Fruit fly (Drosophila melanogaster) whole organism, embryonic: ENCODE measurements around the gene BNIP3.

Experiments used
- Antp ChIP-seq: fragments of 200-800 bp; sonication (Bioruptor generic); optimal IDR thresholded peaks from 3 replicates; lab custom pipeline; 2016; ENCODE audit warnings: missing biosample characterization, missing genetic modification characterization
- CG12299 ChIP-seq: fragments of 200-800 bp; sonication (Bioruptor generic); optimal IDR thresholded peaks from 2 replicates; lab custom pipeline; 2018; ENCODE audit warnings: missing biosample characterization, mild to moderate bottlenecking, missing genetic modification characterization
- CG12659 ChIP-seq: fragments of 200-800 bp; sonication (Bioruptor generic); optimal IDR thresholded peaks from 3 replicates; lab custom pipeline; 2017; ENCODE audit warnings: mild to moderate bottlenecking, missing biosample characterization, missing genetic modification reagents, missing genetic modification characterization
- CG14710 ChIP-seq: fragments of 200-800 bp; sonication (Bioruptor generic); optimal IDR thresholded peaks from 3 replicates; lab custom pipeline; 2019; ENCODE audit warnings: missing biosample characterization, mild to moderate bottlenecking, missing genetic modification characterization, moderate library complexity
- CG15269 ChIP-seq: fragments of 200-800 bp; sonication (Bioruptor generic); optimal IDR thresholded peaks from 2 replicates; lab custom pipeline; 2018; ENCODE audit warnings: missing biosample characterization, mild to moderate bottlenecking, missing genetic modification characterization, moderate library complexity
- CG16815 ChIP-seq: fragments of 200-800 bp; sonication (Bioruptor generic); optimal IDR thresholded peaks from 3 replicates; lab custom pipeline; 2017; ENCODE audit warnings: missing biosample characterization, mild to moderate bottlenecking, missing genetic modification characterization
- CG17912 ChIP-seq: fragments of 200-800 bp; sonication (Bioruptor generic); optimal IDR thresholded peaks from 2 replicates; lab custom pipeline; 2018; ENCODE audit warnings: missing biosample characterization, mild to moderate bottlenecking, missing genetic modification characterization
- CG31388 ChIP-seq: fragments of 200-800 bp; sonication (Bioruptor generic); optimal IDR thresholded peaks from 2 replicates; lab custom pipeline; 2016; ENCODE audit warnings: missing biosample characterization, missing genetic modification characterization
- CG31441 ChIP-seq: fragments of 200-800 bp; sonication (Bioruptor generic); IDR thresholded peaks from 2 replicates; pipeline ENCODE4 v1.3.6; 2022; ENCODE audit warnings: missing biosample characterization, missing genetic modification characterization
- CG42726 ChIP-seq: fragments of 200-800 bp; sonication (Bioruptor generic); IDR thresholded peaks from 2 replicates; pipeline ENCODE4 v1.3.6; 2022; ENCODE audit warnings: missing biosample characterization, missing genetic modification characterization; ENCODE audit not compliant: partially characterized antibody
- CG4360 ChIP-seq: fragments of 200-800 bp; sonication (Bioruptor generic); IDR thresholded peaks from 2 replicates; pipeline ENCODE4 v1.3.6; 2022; ENCODE audit warnings: missing biosample characterization, missing genetic modification characterization
- CG4854 ChIP-seq: fragments of 200-800 bp; sonication (Bioruptor generic); optimal IDR thresholded peaks from 2 replicates; lab custom pipeline; 2016; ENCODE audit warnings: missing biosample characterization, missing genetic modification characterization, inconsistent platforms
- CG6175 ChIP-seq: fragments of 200-800 bp; sonication (Bioruptor generic); IDR thresholded peaks from 3 replicates; pipeline ENCODE4 v1.3.6; 2022; ENCODE audit warnings: missing biosample characterization, missing genetic modification characterization
- CG6254 ChIP-seq: fragments of 200-800 bp; sonication (Bioruptor generic); optimal IDR thresholded peaks from 3 replicates; lab custom pipeline; 2017; ENCODE audit warnings: mild to moderate bottlenecking, missing biosample characterization, missing genetic modification reagents, missing genetic modification characterization
- CG6689 ChIP-seq: fragments of 200-800 bp; sonication (Bioruptor generic); IDR thresholded peaks from 2 replicates; pipeline ENCODE4 v1.3.6; 2022; ENCODE audit warnings: missing biosample characterization, missing genetic modification characterization
- CG6813 ChIP-seq: fragments of 200-800 bp; sonication (Bioruptor generic); optimal IDR thresholded peaks from 2 replicates; lab custom pipeline; 2017; ENCODE audit warnings: missing biosample characterization, missing genetic modification characterization, mild to moderate bottlenecking, moderate library complexity, missing genetic modification reagents
- CG7987 ChIP-seq: fragments of 200-800 bp; sonication (Bioruptor generic); optimal IDR thresholded peaks from 2 replicates; lab custom pipeline; 2018; ENCODE audit warnings: missing biosample characterization, mild to moderate bottlenecking, missing genetic modification characterization, moderate library complexity
- CG8765 ChIP-seq: fragments of 200-800 bp; sonication (Bioruptor generic); IDR thresholded peaks from 2 replicates; pipeline ENCODE4 v1.3.6; 2022; ENCODE audit warnings: missing biosample characterization, missing genetic modification characterization
- CG8924 ChIP-seq: fragments of 200-800 bp; optimal IDR thresholded peaks from 3 replicates; lab custom pipeline; 2019; ENCODE audit warnings: missing biosample characterization, mild to moderate bottlenecking, missing genetic modification characterization, moderate library complexity
- CG9437 ChIP-seq: fragments of 200-800 bp; sonication (Bioruptor generic); optimal IDR thresholded peaks from 2 replicates; lab custom pipeline; 2018; ENCODE audit warnings: missing biosample characterization, mild to moderate bottlenecking, missing genetic modification characterization
- CG9932 ChIP-seq: fragments of 200-800 bp; sonication (Bioruptor generic); IDR thresholded peaks from 2 replicates; pipeline ENCODE4 v1.3.6; 2022; ENCODE audit warnings: missing biosample characterization, missing genetic modification characterization
- CTCF ChIP-seq: fragments of 200-800 bp; sonication (Bioruptor generic); optimal IDR thresholded peaks from 2 replicates; lab custom pipeline; 2017; ENCODE audit warnings: missing biosample characterization, mild to moderate bottlenecking, missing genetic modification characterization, moderate library complexity
- Dp ChIP-seq: fragments of 200-800 bp; sonication (Bioruptor generic); optimal IDR thresholded peaks from 2 replicates; lab custom pipeline; 2018; ENCODE audit warnings: missing biosample characterization, mild to moderate bottlenecking, missing genetic modification characterization, moderate library complexity
- Dref ChIP-seq: fragments of 200-800 bp; sonication (Bioruptor generic); IDR thresholded peaks from 2 replicates; pipeline ENCODE4 v1.3.6; 2022; ENCODE audit warnings: missing biosample characterization, missing genetic modification characterization
- E2f1 ChIP-seq: fragments of 200-800 bp; sonication (Bioruptor generic); IDR thresholded peaks from 2 replicates; pipeline ENCODE4 v1.3.6; 2022; ENCODE audit warnings: missing biosample characterization, missing genetic modification characterization
- HLH54F ChIP-seq: fragments of 200-800 bp; sonication (Bioruptor generic); optimal IDR thresholded peaks from 3 replicates; lab custom pipeline; 2016; ENCODE audit warnings: missing biosample characterization, missing genetic modification characterization
- Hr39 ChIP-seq: fragments of >200 bp; optimal IDR thresholded peaks from 2 replicates; lab custom pipeline; 2017
- Mrtf ChIP-seq: fragments of 200-800 bp; sonication (Bioruptor generic); IDR thresholded peaks from 3 replicates; pipeline ENCODE4 v1.3.6; 2022; ENCODE audit warnings: missing biosample characterization, missing genetic modification characterization
- Neu2 ChIP-seq: fragments of 200-800 bp; sonication (Bioruptor generic); optimal IDR thresholded peaks from 3 replicates; lab custom pipeline; 2016; ENCODE audit warnings: missing biosample characterization, missing genetic modification characterization, borderline replicate concordance
- PHDP ChIP-seq: fragments of 200-800 bp; sonication (Bioruptor generic); optimal IDR thresholded peaks from 3 replicates; lab custom pipeline; 2018; ENCODE audit warnings: missing biosample characterization, mild to moderate bottlenecking, missing genetic modification characterization, moderate library complexity
- Spps ChIP-seq: fragments of 200-800 bp; sonication (Bioruptor generic); optimal IDR thresholded peaks from 2 replicates; lab custom pipeline; 2018; ENCODE audit warnings: missing biosample characterization, mild to moderate bottlenecking, missing genetic modification characterization
- Trl ChIP-seq, 3 experiments: fragments of >200 bp in 2 of 3; fragments of 200-800 bp in 1 of 3; sonication (Bioruptor generic) in 1 of 3; optimal IDR thresholded peaks; 2 replicates in 1 of 3; 3 replicates in 2 of 3; lab custom pipeline; 2016 to 2017; ENCODE audit warnings: missing biosample characterization in 1 of 3, missing genetic modification characterization in 1 of 3
- YL-1 ChIP-seq: fragments of 200-800 bp; sonication (Bioruptor generic); optimal IDR thresholded peaks from 3 replicates; lab custom pipeline; 2017; ENCODE audit warnings: missing biosample characterization, mild to moderate bottlenecking, missing genetic modification characterization
- bsh ChIP-seq, 2 experiments: fragments of 200-800 bp; sonication (Bioruptor generic); optimal IDR thresholded peaks; 2 replicates each; lab custom pipeline; 2017 to 2018; ENCODE audit warnings: mild to moderate bottlenecking in 2 of 2, missing biosample characterization in 2 of 2, missing genetic modification characterization in 2 of 2, moderate library complexity in 1 of 2
- cwo ChIP-seq: fragments of 200-800 bp; sonication (Bioruptor generic); optimal IDR thresholded peaks from 3 replicates; lab custom pipeline; 2017; ENCODE audit warnings: missing biosample characterization, missing genetic modification characterization, mild to moderate bottlenecking, moderate library complexity, missing genetic modification reagents
- da ChIP-seq: fragments of 200-800 bp; sonication (Bioruptor generic); optimal IDR thresholded peaks from 2 replicates; lab custom pipeline; 2016; ENCODE audit warnings: missing biosample characterization, missing genetic modification characterization
- esg ChIP-seq: fragments of 200-800 bp; sonication (Bioruptor generic); conservative IDR thresholded peaks from 2 replicates; pipeline ENCODE4 v1.3.6; 2022; ENCODE audit warnings: missing biosample characterization, missing genetic modification characterization
- fd96Cb ChIP-seq: fragments of 200-800 bp; sonication (Bioruptor generic); optimal IDR thresholded peaks from 2 replicates; lab custom pipeline; 2018; ENCODE audit warnings: missing biosample characterization, mild to moderate bottlenecking, missing genetic modification characterization, moderate library complexity
- jing ChIP-seq: fragments of 200-800 bp; sonication (Bioruptor generic); optimal IDR thresholded peaks from 2 replicates; lab custom pipeline; 2018; ENCODE audit warnings: missing biosample characterization, mild to moderate bottlenecking, missing genetic modification characterization
- ken ChIP-seq: fragments of 200-800 bp; sonication (Bioruptor generic); IDR thresholded peaks from 3 replicates; pipeline ENCODE4 v1.3.6; 2022; ENCODE audit warnings: missing biosample characterization, missing genetic modification characterization
- lov ChIP-seq, 2 experiments: fragments of 200-800 bp in 1 of 2; fragments of >200 bp in 1 of 2; sonication (Bioruptor generic) in 1 of 2; IDR thresholded peaks in 1 of 2; optimal IDR thresholded peaks in 1 of 2; 2 replicates in 1 of 2; 3 replicates in 1 of 2; pipeline versions ENCODE4 v1.3.6 to Lab custom; 2017 to 2022; ENCODE audit warnings: missing biosample characterization in 1 of 2, missing genetic modification characterization in 1 of 2
- luna ChIP-seq: fragments of 200-800 bp; sonication (Bioruptor generic); optimal IDR thresholded peaks from 2 replicates; lab custom pipeline; 2016; ENCODE audit warnings: missing biosample characterization, missing genetic modification characterization
- nau ChIP-seq: fragments of 200-800 bp; sonication (Bioruptor generic); optimal IDR thresholded peaks from 3 replicates; lab custom pipeline; 2017; ENCODE audit warnings: missing biosample characterization, mild to moderate bottlenecking, missing genetic modification characterization, missing genetic modification reagents
- nerfin-1 ChIP-seq: fragments of 200-800 bp; sonication (Bioruptor generic); optimal IDR thresholded peaks from 3 replicates; lab custom pipeline; 2019; ENCODE audit warnings: missing biosample characterization, mild to moderate bottlenecking, missing genetic modification characterization, moderate library complexity
- oc ChIP-seq: fragments of 200-800 bp; sonication (Bioruptor generic); optimal IDR thresholded peaks from 2 replicates; lab custom pipeline; 2018; ENCODE audit warnings: missing biosample characterization, mild to moderate bottlenecking, missing genetic modification characterization, moderate library complexity
- prd ChIP-seq, 3 experiments: fragments of >200 bp in 2 of 3; fragments of 200-800 bp in 1 of 3; sonication (Bioruptor generic) in 1 of 3; optimal IDR thresholded peaks in 2 of 3; IDR thresholded peaks in 1 of 3; 2 replicates in 2 of 3; 3 replicates in 1 of 3; pipeline versions ENCODE4 v1.3.6 to Lab custom; 2017 to 2022; ENCODE audit warnings: missing biosample characterization in 1 of 3, missing genetic modification characterization in 1 of 3
- seq ChIP-seq: fragments of 200-800 bp; sonication (Bioruptor generic); IDR thresholded peaks from 2 replicates; pipeline ENCODE4 v1.3.6; 2022; ENCODE audit warnings: missing biosample characterization, missing genetic modification characterization
- tin ChIP-seq: fragments of 200-800 bp; sonication (Bioruptor generic); optimal IDR thresholded peaks from 3 replicates; lab custom pipeline; 2016; ENCODE audit warnings: missing biosample characterization, missing genetic modification characterization
- unc-4 ChIP-seq: fragments of 200-800 bp; sonication (Bioruptor generic); IDR thresholded peaks from 2 replicates; pipeline ENCODE4 v1.3.6; 2022; ENCODE audit warnings: missing biosample characterization, missing genetic modification characterization; ENCODE audit not compliant: partially characterized antibody

The BNIP3 gene

DNA sequence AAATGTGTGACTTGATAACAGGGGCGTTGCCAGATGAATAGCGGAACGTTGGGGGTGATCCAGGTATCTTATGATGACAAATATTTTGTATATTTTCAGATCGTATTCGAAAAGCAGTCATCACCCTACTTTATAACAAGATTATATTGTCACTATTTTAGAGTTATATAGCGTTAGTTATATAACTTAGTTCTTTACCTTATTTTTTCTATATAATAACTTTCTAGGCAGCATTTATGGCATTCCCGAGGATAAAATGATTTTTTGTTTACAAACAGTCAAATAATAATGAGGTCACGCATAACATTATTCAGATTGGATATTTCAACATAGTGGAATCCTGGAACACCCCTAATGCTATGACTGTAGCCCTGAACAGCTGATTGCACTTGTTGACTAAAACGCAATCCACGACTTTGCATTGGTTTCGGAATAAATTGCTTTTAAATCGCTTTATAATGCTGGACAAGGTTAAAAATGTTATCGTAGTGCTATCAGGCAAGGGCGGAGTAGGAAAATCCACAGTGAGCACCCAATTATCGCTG lies 7.1 kb upstream of the BNIP3 start, which contains the start of gene Nubp2 (continued):
- TF ChIP-seq CG8765 (GFP tag; lab: Robert Waterston, UW) (peak; percentile 88), CG6689 (GFP tag; lab: Robert Waterston, UW) (peak; percentile 98), Spps (tag; lab: Kevin White, UChicago) (peak; percentile 92), Trl (optimal IDR thresholded peaks at IDR 0.05; lab: Kevin White, UChicago) (no peak), Trl (GFP tag; optimal IDR thresholded peaks at IDR 0.05; lab: Kevin White, UChicago) (peak; percentile 92), ken (GFP tag; lab: Robert Waterston, UW) (peak; percentile 92), cwo (GFP tag; lab: Kevin White, UChicago) (peak; percentile 88), Neu2 (GFP tag; lab: Kevin White, UChicago) (peak; percentile 65), CG16815 (peak; percentile 96), prd (optimal IDR thresholded peaks at IDR 0.05; lab: Kevin White, UChicago) (no peak), prd (GFP tag; IDR thresholded peaks at IDR 0.05; lab: Robert Waterston, UW) (peak; percentile 97), CG31388 (GFP tag; lab: Kevin White, UChicago) (peak; percentile 87), luna (GFP tag; lab: Kevin White, UChicago) (peak; percentile 73), bsh (GFP tag; optimal IDR thresholded peaks at IDR 0.05; lab: Kevin White, UChicago) (peak; percentile 66 to 92), tin (GFP tag; lab: Kevin White, UChicago) (peak; percentile 97), fd96Cb (peak; percentile 95), Dp (peak; percentile 33), Hr39 (lab: Kevin White, UChicago) (no peak), nerfin-1 (tag; lab: Kevin White, UChicago) (peak; percentile 94), CG4360 (GFP tag; lab: Robert Waterston, UW) (no peak; the same call in 1 of the 2 replicates), E2f1 (GFP tag; lab: Robert Waterston, UW) (peak; percentile 92), CG6175 (GFP tag; lab: Robert Waterston, UW) (peak; percentile 80; the same call in 2 of the 3 replicates), Mrtf (GFP tag; lab: Robert Waterston, UW) (peak; percentile 89), CG4854 (GFP tag; lab: Kevin White, UChicago) (peak; percentile 87), jing (GFP tag; lab: Kevin White, UChicago) (peak; percentile 85), PHDP (peak; percentile 96), CG14710 (tag; lab: Kevin White, UChicago) (peak; percentile 97), lov (optimal IDR thresholded peaks at IDR 0.05; lab: Kevin White, UChicago) (no peak), lov (GFP tag; IDR thresholded peaks at IDR 0.05; lab: Robert Waterston, UW) (no peak), CG6813 (GFP tag; lab: Kevin White, UChicago) (peak; percentile 64), CG15269 (peak; percentile 96), esg (GFP tag; lab: Robert Waterston, UW) (peak; percentile 93), da (GFP tag; lab: Kevin White, UChicago) (peak; percentile 86), CG12299 (tag; lab: Kevin White, UChicago) (peak; percentile 91), nau (GFP tag; lab: Kevin White, UChicago) (peak; percentile 87), CTCF (GFP tag; lab: Kevin White, UChicago) (peak; percentile 49), CG9932 (GFP tag; lab: Robert Waterston, UW) (peak; percentile 97), oc (tag; lab: Kevin White, UChicago) (peak; percentile 86), unc-4 (GFP tag; lab: Robert Waterston, UW) (no peak), Dref (GFP tag; lab: Robert Waterston, UW) (no peak), CG42726 (GFP tag; lab: Robert Waterston, UW) (no peak), Antp (GFP tag; lab: Kevin White, UChicago) (peak; percentile 90), CG9437 (GFP tag; lab: Kevin White, UChicago) (peak; percentile 90), CG6254 (GFP tag; lab: Kevin White, UChicago) (peak; percentile 83), CG12659 (GFP tag; lab: Kevin White, UChicago) (peak; percentile 98), CG8924 (tag; lab: Kevin White, UChicago) (peak; percentile 97), HLH54F (GFP tag; lab: Kevin White, UChicago) (peak; percentile 97), YL-1 (GFP tag; lab: Kevin White, UChicago) (peak; percentile 84), CG7987 (GFP tag; lab: Kevin White, UChicago) (peak; percentile 89), CG31441 (GFP tag; lab: Robert Waterston, UW) (peak; percentile 98), seq (GFP tag; lab: Robert Waterston, UW) (peak; percentile 92), CG17912 (GFP tag; lab: Kevin White, UChicago) (peak; percentile 64)
